Fruit fly (Drosophila melanogaster) whole organism: ENCODE results near the gene Pdxk.

Experiments
- psq ChIP-seq: fragments of >200 bp; optimal IDR thresholded peaks from 2 replicates; lab custom pipeline; 2017
- usp ChIP-seq: fragments of >200 bp; optimal IDR thresholded peaks from 2 replicates; lab custom pipeline; 2017; ENCODE audit warnings: missing biosample characterization, missing genetic modification characterization, mixed read lengths

DNA sequence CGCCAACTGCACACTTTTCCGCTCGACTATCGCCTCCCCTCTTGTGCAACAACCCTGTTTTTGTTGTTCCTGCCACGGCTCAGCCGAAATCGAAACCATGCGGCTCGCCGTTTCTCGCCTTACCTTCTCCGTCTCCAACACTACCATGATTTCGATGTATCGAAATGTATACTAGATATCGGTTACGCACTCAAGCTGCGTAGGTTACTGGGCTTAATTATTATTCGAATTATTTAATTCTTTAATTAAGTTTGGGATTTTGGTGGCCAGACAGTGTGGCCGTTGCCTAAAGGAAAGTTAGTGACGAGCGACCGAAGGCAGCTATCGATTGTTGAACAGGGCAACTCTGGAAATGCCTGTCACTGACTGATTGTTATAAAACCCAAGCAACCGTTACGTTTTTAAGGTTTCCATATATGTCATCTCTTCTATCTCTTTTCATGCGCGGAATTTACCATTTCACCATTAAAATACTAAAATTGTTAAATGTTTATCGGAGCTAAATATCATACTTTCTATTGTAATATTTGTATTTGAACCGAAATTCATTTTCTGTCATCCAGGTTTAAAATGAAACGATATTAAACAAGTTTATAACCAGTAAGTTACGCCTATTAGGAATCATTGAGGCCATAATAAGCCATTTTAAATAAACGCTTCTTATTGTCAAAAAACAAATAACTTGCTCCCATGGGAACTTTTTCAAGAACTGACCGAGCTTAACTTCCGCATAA lies 42.2 kb downstream of the Pdxk start, which contains the start of gene eIF4E1:
- no peak for TF ChIP-seq usp (GFP tag; lab: Kevin White, UChicago)
- no peak for TF ChIP-seq psq
